Worm (Caenorhabditis elegans) whole organism, early embryonic: ENCODE results near the gene C56E6.2.
A peak's percentile ranks its signal among the peaks of the same experiment; 100 is the strongest.

Experiments
- B0310.2 ChIP-seq: sonication (generic microtip); optimal IDR thresholded peaks from 2 replicates; lab custom pipeline; 2016; ENCODE audit warnings: mild to moderate bottlenecking, missing genetic modification characterization, missing compliant biosample characterization
- F13C5.2 ChIP-seq: sonication (generic microtip); optimal IDR thresholded peaks from 2 replicates; lab custom pipeline; 2017; ENCODE audit warnings: mild to moderate bottlenecking, missing genetic modification characterization, inconsistent platforms, missing compliant biosample characterization
- aly-1 ChIP-seq: sonication (generic microtip); optimal IDR thresholded peaks from 2 replicates; lab custom pipeline; 2016; ENCODE audit warnings: missing genetic modification characterization, missing compliant biosample characterization
- ama-1 ChIP-seq: fragments of 150-350 bp; optimal IDR thresholded peaks from 2 replicates; lab custom pipeline; 2014
- ceh-13 ChIP-seq: fragments of 200-800 bp; sonication (Bioruptor generic); optimal IDR thresholded peaks from 2 replicates; lab custom pipeline; 2018; ENCODE audit warnings: mild to moderate bottlenecking, missing genetic modification characterization, missing compliant biosample characterization
- ceh-36 ChIP-seq: sonication (generic microtip); optimal IDR thresholded peaks from 2 replicates; lab custom pipeline; 2016; ENCODE audit warnings: missing genetic modification characterization, inconsistent platforms, missing compliant biosample characterization
- ets-7 ChIP-seq: sonication (generic microtip); optimal IDR thresholded peaks from 2 replicates; lab custom pipeline; 2016; ENCODE audit warnings: missing genotype, missing genetic modification characterization, missing compliant biosample characterization
- flt-1 ChIP-seq: fragments of 200-800 bp; sonication (Bioruptor generic); IDR thresholded peaks from 2 replicates; pipeline ENCODE4 v1.3.6; 2022; ENCODE audit warnings: missing genetic modification characterization, missing compliant biosample characterization
- hmbx-1 ChIP-seq: sonication (generic microtip); optimal IDR thresholded peaks from 2 replicates; lab custom pipeline; 2016; ENCODE audit warnings: mild to moderate bottlenecking, missing genetic modification characterization, missing compliant biosample characterization
- hmg-4 ChIP-seq: fragments of 200-800 bp; sonication (Bioruptor generic); optimal IDR thresholded peaks from 2 replicates; lab custom pipeline; 2018; ENCODE audit warnings: mild to moderate bottlenecking, missing genetic modification characterization, missing compliant biosample characterization
- hnd-1 ChIP-seq: sonication (generic microtip); optimal IDR thresholded peaks from 2 replicates; lab custom pipeline; 2016; ENCODE audit warnings: missing genetic modification characterization, missing compliant biosample characterization
- pes-1 ChIP-seq: fragments of 200-800 bp; sonication (Bioruptor generic); IDR thresholded peaks from 2 replicates; pipeline ENCODE4 v1.3.6; 2022; ENCODE audit warnings: missing genetic modification reagents, missing genetic modification characterization, missing compliant biosample characterization
- scrt-1 ChIP-seq: fragments of 200-800 bp; sonication (Bioruptor generic); IDR thresholded peaks from 2 replicates; pipeline ENCODE4 v1.3.6; 2022; ENCODE audit warnings: missing genetic modification characterization, missing compliant biosample characterization
- sea-1 ChIP-seq: fragments of 200-800 bp; sonication (Bioruptor generic); conservative IDR thresholded peaks from 2 replicates; pipeline ENCODE4 v1.3.6; 2022; ENCODE audit warnings: missing genetic modification characterization, missing compliant biosample characterization
- tbx-11 ChIP-seq: fragments of 200-800 bp; sonication (Bioruptor generic); IDR thresholded peaks from 2 replicates; pipeline ENCODE4 v1.3.6; 2022; ENCODE audit warnings: missing genetic modification characterization, missing compliant biosample characterization
- tbx-37 ChIP-seq: fragments of 200-800 bp; sonication (Bioruptor generic); conservative IDR thresholded peaks from 2 replicates; pipeline ENCODE4 v1.3.6; 2022; ENCODE audit warnings: missing genetic modification reagents, missing genetic modification characterization, missing compliant biosample characterization
- tra-4 ChIP-seq: sonication (generic microtip); optimal IDR thresholded peaks from 2 replicates; lab custom pipeline; 2017; ENCODE audit warnings: missing genetic modification characterization, missing compliant biosample characterization

The C56E6.2 gene

DNA sequence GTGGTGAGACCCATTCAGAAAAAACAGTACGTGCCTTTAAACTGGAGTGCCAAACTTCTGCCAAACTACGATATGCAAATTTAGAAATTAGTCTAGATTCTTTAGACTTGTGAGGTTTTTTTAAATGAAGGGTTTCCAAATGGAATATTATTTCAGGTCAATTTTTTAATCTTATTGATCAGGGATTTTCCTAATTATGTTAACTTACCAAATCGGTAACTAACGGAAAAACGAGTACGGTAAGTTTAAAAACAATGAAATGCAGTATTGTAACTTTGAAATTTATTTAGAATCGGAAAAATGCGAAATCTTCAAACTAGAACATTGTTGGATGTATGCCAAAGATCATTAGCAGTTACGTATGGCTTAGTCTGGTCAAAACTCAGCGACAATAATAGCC is 8.5 kb upstream of the C56E6.2 start, which contains the start of gene C56E6.7:
TSS of gene C56E6.7 (plus strand) at position 301 of the 400 bp plus-strand sequence.
- no peak for TF ChIP-seq ceh-36
- TF ChIP-seq ceh-13 (GFP tag; lab: Kevin White, UChicago) = no peak
- no peak for TF ChIP-seq tbx-11
- TF ChIP-seq tra-4 (tag; lab: Kevin White, UChicago) = no peak
- no peak for TF ChIP-seq hmbx-1 (tag; lab: Kevin White, UChicago)
- TF ChIP-seq B0310.2 = no peak
- no peak for TF ChIP-seq flt-1 (GFP tag; lab: Robert Waterston, UW)

DNA sequence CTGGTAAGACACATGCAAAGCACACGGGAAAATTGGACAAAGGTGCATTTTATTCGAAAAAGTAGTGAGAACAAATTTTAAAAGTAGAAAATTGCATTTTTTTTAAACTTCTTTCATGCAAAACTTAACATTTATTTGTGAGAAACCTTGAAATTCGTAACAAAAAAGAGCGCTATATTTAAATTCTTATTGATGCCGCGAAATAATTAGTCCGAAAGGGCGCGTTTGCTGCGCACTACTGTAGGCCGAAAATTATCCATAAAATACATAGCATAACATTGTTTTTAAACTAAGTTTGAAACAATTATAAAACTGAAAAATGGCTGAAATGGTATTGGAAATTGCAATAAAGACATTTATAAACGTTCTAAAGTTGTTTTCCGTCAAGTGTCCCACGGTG is 5.0 kb upstream of the C56E6.2 start:
- TF ChIP-seq F13C5.2 (tag; lab: Kevin White, UChicago) (no peak), flt-1 (GFP tag; lab: Robert Waterston, UW) (no peak), scrt-1 (GFP tag; lab: Robert Waterston, UW) (no peak), hmg-4 (no peak), ceh-36 (no peak), ets-7 (tag; lab: Kevin White, UChicago) (no peak), tra-4 (tag; lab: Kevin White, UChicago) (no peak), hmbx-1 (tag; lab: Kevin White, UChicago) (no peak), pes-1 (GFP tag; lab: Robert Waterston, UW) (no peak), B0310.2 (no peak), sea-1 (no peak), aly-1 (no peak), tbx-11 (no peak), ceh-13 (GFP tag; lab: Kevin White, UChicago) (no peak)

DNA sequence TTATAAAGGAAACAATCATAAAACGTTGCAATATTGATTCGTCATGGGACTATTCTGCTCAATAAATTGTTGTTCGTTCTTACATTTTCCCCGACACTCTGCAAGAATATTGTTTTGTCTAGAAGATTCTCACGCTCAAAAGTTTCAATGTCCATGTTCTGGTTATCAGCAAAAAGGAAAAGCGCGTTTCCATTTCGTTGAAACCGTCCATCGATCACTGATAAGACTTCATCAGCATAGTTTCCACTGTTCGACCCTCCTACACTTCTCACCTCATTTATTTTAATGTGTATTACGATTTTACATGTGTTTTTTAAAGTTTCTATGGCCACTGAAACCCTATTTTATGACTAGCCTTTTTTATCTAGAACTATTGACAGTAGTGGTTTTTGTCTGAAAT is 4.6 kb upstream of the C56E6.2 start:
- TF ChIP-seq ama-1 (lab: Kevin White, UChicago) = no peak
- TF ChIP-seq F13C5.2 (tag; lab: Kevin White, UChicago) = no peak
- no peak for TF ChIP-seq flt-1 (GFP tag; lab: Robert Waterston, UW)
- TF ChIP-seq tra-4 (tag; lab: Kevin White, UChicago) = no peak
- no peak for TF ChIP-seq ceh-36
- no peak for TF ChIP-seq hnd-1 (tag; lab: Kevin White, UChicago)
- TF ChIP-seq ceh-13 (GFP tag; lab: Kevin White, UChicago) = no peak
- no peak for TF ChIP-seq pes-1 (GFP tag; lab: Robert Waterston, UW)
- TF ChIP-seq B0310.2 = no peak
- no peak for TF ChIP-seq hmg-4
- TF ChIP-seq tbx-37 (GFP tag; lab: Robert Waterston, UW) = no peak
- no peak for TF ChIP-seq scrt-1 (GFP tag; lab: Robert Waterston, UW)
- TF ChIP-seq tbx-11 = no peak
- TF ChIP-seq sea-1 = no peak

DNA sequence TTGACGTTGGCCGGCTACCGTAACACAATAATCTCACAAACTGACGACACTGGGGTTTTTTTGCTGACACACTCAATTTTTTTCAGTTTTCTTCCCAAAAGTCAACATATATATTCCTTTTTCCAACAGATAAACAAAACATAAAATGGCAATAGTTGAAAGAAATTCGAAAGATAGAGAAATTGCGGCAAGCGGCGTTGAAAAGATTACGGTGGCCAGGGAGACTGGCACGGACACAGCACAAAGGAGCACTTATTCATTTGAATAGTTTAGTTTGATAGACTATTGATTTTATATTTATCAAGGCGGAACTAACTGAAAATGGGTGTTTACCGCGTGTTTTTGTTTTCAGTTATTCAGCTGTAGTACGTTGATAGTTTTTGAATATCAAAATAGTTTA is 3.4 kb upstream of the C56E6.2 start, which contains the start of gene toe-2:
TSS of gene toe-2 (minus strand) at position 70 of the 400 bp plus-strand sequence.
- TF ChIP-seq aly-1 = no peak

DNA sequence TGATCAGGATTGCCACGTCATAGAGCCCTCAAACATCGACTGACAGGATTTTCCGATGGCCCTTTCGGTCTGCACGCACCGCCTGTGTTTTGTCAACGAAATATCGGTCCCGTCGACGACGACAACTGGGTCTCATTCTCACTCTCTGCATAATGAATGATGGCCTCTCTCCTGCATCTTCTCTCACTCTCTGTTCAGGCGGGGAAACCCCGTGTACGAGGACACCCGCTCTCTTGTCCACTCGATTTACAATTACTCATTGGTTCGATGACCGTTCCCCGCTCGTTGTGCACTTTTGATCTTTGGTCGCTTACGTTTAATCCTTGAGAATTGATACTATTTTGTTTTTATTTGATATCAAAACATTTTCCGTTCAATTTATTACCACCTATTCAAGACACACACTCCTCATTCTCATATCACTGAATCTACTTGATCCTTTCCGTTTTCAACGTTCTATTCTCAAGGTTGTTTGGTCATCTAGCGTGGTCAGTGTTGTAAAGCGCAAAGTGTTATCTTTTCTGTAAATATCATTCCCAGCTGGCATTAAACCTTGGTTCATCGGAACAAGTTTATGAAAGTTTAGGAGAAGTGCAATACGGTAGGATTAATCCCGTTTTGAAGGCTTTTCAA is 2.0 kb upstream of the C56E6.2 start:
- TF ChIP-seq flt-1 (GFP tag; lab: Robert Waterston, UW) (0 out of 2 replicates have a peak, but pooled peaks have one; percentile 23), pes-1 (GFP tag; lab: Robert Waterston, UW) (no peak), aly-1 (peak; percentile 53), tbx-11 (no peak), ceh-13 (GFP tag; lab: Kevin White, UChicago) (no peak), tra-4 (tag; lab: Kevin White, UChicago) (no peak), tbx-37 (GFP tag; lab: Robert Waterston, UW) (no peak; the same call in 1 of the 2 replicates), hmbx-1 (tag; lab: Kevin White, UChicago) (no peak), ets-7 (tag; lab: Kevin White, UChicago) (no peak), B0310.2 (no peak), scrt-1 (GFP tag; lab: Robert Waterston, UW) (no peak), sea-1 (0 out of 2 replicates have a peak, but pooled peaks have one; percentile 36), hnd-1 (tag; lab: Kevin White, UChicago) (no peak), ama-1 (lab: Kevin White, UChicago) (no peak), ceh-36 (no peak), hmg-4 (peak; percentile 80), F13C5.2 (tag; lab: Kevin White, UChicago) (no peak)

DNA sequence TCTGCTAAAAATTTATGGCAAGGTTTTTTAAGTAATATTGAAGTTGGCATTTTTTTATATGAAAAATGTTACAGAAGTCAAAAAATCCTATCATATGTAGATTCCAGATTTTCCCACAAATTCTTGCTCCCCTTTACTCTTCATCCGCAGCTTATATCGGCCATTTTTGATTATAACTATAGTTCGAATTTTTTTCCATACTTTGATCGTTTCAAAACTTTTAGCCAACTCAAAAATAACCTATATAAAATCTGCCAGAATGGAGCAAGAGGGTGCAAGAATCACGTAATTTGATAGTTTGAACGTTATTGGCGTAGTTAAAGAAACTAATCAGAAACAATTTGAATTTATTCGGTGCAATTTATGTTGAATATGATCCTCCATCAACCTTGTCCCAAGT is 787 bp upstream of the C56E6.2 start:
- TF ChIP-seq ets-7 (tag; lab: Kevin White, UChicago) = no peak
- TF ChIP-seq tbx-11 = no peak
- TF ChIP-seq flt-1 (GFP tag; lab: Robert Waterston, UW) = no peak
- no peak for TF ChIP-seq pes-1 (GFP tag; lab: Robert Waterston, UW)
- TF ChIP-seq ama-1 (lab: Kevin White, UChicago) = no peak
- TF ChIP-seq tra-4 (tag; lab: Kevin White, UChicago) = no peak
- TF ChIP-seq aly-1 = no peak
- no peak for TF ChIP-seq B0310.2

DNA sequence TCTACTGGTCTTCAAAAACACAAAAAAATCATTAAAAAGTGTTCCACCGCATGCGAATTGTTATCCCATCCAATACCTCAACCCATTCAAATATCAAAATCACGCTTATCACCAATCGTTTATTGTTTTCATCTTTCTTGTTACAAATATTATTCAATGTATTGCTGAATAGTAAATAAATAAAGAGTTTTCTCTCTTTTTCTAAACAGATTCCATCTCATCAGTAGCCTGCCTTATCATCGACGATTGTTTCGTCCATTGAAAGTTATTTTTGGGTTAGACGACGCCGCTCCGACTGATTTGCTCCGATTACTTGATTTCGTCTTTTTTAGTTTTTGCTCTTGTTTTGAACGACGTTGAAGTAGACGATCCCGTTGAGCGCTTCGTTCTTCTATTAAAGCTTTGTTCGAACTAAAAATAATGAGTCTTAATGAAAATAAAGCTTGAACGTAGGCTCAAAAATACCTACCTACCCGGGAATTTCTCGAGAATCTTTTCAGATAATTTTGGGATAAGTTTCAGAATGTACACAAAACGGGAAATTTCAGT is 1.5 kb downstream of the C56E6.2 start:
- TF ChIP-seq ama-1 (lab: Kevin White, UChicago) (no peak), hnd-1 (tag; lab: Kevin White, UChicago) (no peak), aly-1 (no peak), sea-1 (no peak), flt-1 (GFP tag; lab: Robert Waterston, UW) (no peak), ceh-13 (GFP tag; lab: Kevin White, UChicago) (no peak), B0310.2 (no peak), tbx-11 (no peak), scrt-1 (GFP tag; lab: Robert Waterston, UW) (no peak), F13C5.2 (tag; lab: Kevin White, UChicago) (no peak), ets-7 (tag; lab: Kevin White, UChicago) (no peak), tra-4 (tag; lab: Kevin White, UChicago) (no peak), pes-1 (GFP tag; lab: Robert Waterston, UW) (no peak), ceh-36 (no peak), hmg-4 (no peak), hmbx-1 (tag; lab: Kevin White, UChicago) (no peak), tbx-37 (GFP tag; lab: Robert Waterston, UW) (no peak)
